Worm (Caenorhabditis elegans) whole organism, L3 larva: Measurements from ENCODE around the gene C15F1.2.

Source experiments
- ceh-16 ChIP-seq: sonication (generic microtip); optimal IDR thresholded peaks from 2 replicates; lab custom pipeline; 2017; ENCODE audit warnings: missing biosample characterization, missing genetic modification characterization
- ceh-28 ChIP-seq: fragments of 150-350 bp; optimal IDR thresholded peaks from 2 replicates; lab custom pipeline; 2014; ENCODE audit warnings: missing biosample characterization, missing genetic modification reagents, missing genetic modification characterization
- elt-1 ChIP-seq: fragments of 150-350 bp; optimal IDR thresholded peaks from 2 replicates; lab custom pipeline; 2014; ENCODE audit warnings: missing biosample characterization, missing genetic modification characterization
- elt-3 ChIP-seq, 3 experiments: fragments of 150-350 bp in 1 of 3; sonication (generic microtip) in 2 of 3; optimal IDR thresholded peaks; 2 replicates in 2 of 3; 4 replicates in 1 of 3; lab custom pipeline; 2014 to 2017; ENCODE audit warnings: missing biosample characterization in 3 of 3, missing genetic modification characterization in 3 of 3
- eor-1 ChIP-seq, 2 experiments: fragments of 150-350 bp; optimal IDR thresholded peaks; 2 replicates each; lab custom pipeline; 2014 to 2018; ENCODE audit warnings: missing biosample characterization in 2 of 2, missing genetic modification characterization in 2 of 2
- fkh-2 ChIP-seq: fragments of 150-350 bp; optimal IDR thresholded peaks from 2 replicates; lab custom pipeline; 2014; ENCODE audit warnings: missing biosample characterization, missing genetic modification reagents, missing genetic modification characterization
- jun-1 ChIP-seq: fragments of 150-350 bp; optimal IDR thresholded peaks from 2 replicates; lab custom pipeline; 2014; ENCODE audit warnings: missing biosample characterization, missing genetic modification reagents, missing genetic modification characterization
- mml-1 ChIP-seq: fragments of 150-350 bp; sonication (generic microtip); optimal IDR thresholded peaks from 3 replicates; lab custom pipeline; 2014; ENCODE audit warnings: missing biosample characterization, missing genetic modification characterization
- nfya-1 ChIP-seq: sonication (generic microtip); optimal IDR thresholded peaks from 2 replicates; lab custom pipeline; 2017; ENCODE audit warnings: missing genetic modification characterization, mild to moderate bottlenecking, missing compliant biosample characterization, antibody characterized with exemption, moderate library complexity; ENCODE audit not compliant: insufficient read depth
- nhr-11 ChIP-seq: fragments of 150-350 bp; optimal IDR thresholded peaks from 2 replicates; lab custom pipeline; 2014; ENCODE audit warnings: missing biosample characterization, missing genetic modification characterization
- nhr-25 ChIP-seq: sonication (generic microtip); optimal IDR thresholded peaks from 2 replicates; lab custom pipeline; 2017; ENCODE audit warnings: missing biosample characterization, missing genetic modification characterization
- pha-4 ChIP-seq: fragments of 150-350 bp; optimal IDR thresholded peaks from 2 replicates; lab custom pipeline; 2014; ENCODE audit warnings: missing biosample characterization, missing genetic modification reagents, missing genetic modification characterization
- pqm-1 ChIP-seq: fragments of 150-350 bp; optimal IDR thresholded peaks from 2 replicates; lab custom pipeline; 2017; ENCODE audit warnings: missing biosample characterization, missing genetic modification characterization, inconsistent platforms
- skn-1 ChIP-seq: fragments of 150-350 bp; optimal IDR thresholded peaks from 2 replicates; lab custom pipeline; 2014; ENCODE audit warnings: missing biosample characterization, missing genetic modification characterization
- unc-39 ChIP-seq: sonication (generic microtip); optimal IDR thresholded peaks from 4 replicates; lab custom pipeline; 2017; ENCODE audit warnings: missing biosample characterization, missing genetic modification characterization
- unc-62 ChIP-seq: fragments of 150-350 bp; sonication (generic microtip); optimal IDR thresholded peaks from 4 replicates; lab custom pipeline; 2014; ENCODE audit warnings: missing biosample characterization, missing genetic modification reagents, missing genetic modification characterization
- zag-1 ChIP-seq: fragments of 150-350 bp; optimal IDR thresholded peaks from 2 replicates; lab custom pipeline; 2014; ENCODE audit warnings: missing biosample characterization, missing genetic modification characterization
- ztf-4 ChIP-seq: fragments of 150-350 bp; optimal IDR thresholded peaks from 2 replicates; lab custom pipeline; 2014; ENCODE audit warnings: missing biosample characterization, missing genetic modification characterization

C15F1.2 gene

ce11 chrII:7037659-7038342 lies 58.0 kb downstream of the C15F1.2 start, which contains the start of gene cin-4:
TSS of gene cin-4 (plus strand) at chrII:7038292.
- TF ChIP-seq nhr-25, result no peak
- TF ChIP-seq mml-1, result no peak
- no peak for TF ChIP-seq unc-39 (tag; lab: Kevin White, UChicago)
- TF ChIP-seq ceh-16 (tag; lab: Kevin White, UChicago), result no peak
- TF ChIP-seq pha-4 (tag; lab: Kevin White, UChicago), result no peak
- no peak for TF ChIP-seq nfya-1 (tag; lab: Kevin White, UChicago)
- no peak for TF ChIP-seq skn-1 (tag; lab: Kevin White, UChicago)
- TF ChIP-seq zag-1 (tag; lab: Kevin White, UChicago), result no peak
- TF ChIP-seq pqm-1 (tag; lab: Kevin White, UChicago), result no peak
- TF ChIP-seq nhr-11 (tag; lab: Kevin White, UChicago), result no peak
- no peak for TF ChIP-seq ztf-4 (tag; lab: Kevin White, UChicago)
- TF ChIP-seq ceh-28 (tag; lab: Kevin White, UChicago), result no peak
- TF ChIP-seq elt-1, result no peak
- TF ChIP-seq eor-1 (tag; optimal IDR thresholded peaks at IDR 0.05; lab: Kevin White, UChicago), result no peak
- no peak for TF ChIP-seq elt-3 (tag; optimal IDR thresholded peaks at IDR 0.05; lab: Kevin White, UChicago)
- TF ChIP-seq fkh-2 (tag; lab: Kevin White, UChicago), result no peak
- no peak for TF ChIP-seq unc-62 (GFP tag; lab: Kevin White, UChicago)
- no peak for TF ChIP-seq jun-1 (tag; lab: Kevin White, UChicago)
